Worm (Caenorhabditis elegans) whole organism, late embryonic: ENCODE data around the gene C33G3.6.

Experiments
- ama-1 ChIP-seq: fragments of 150-350 bp; optimal IDR thresholded peaks from 2 replicates; lab custom pipeline; 2014
- dmd-4 ChIP-seq: sonication (generic microtip); optimal IDR thresholded peaks from 2 replicates; lab custom pipeline; 2016; ENCODE audit warnings: borderline replicate concordance, missing genetic modification characterization, missing compliant biosample characterization
- elt-2 ChIP-seq: sonication (generic microtip); optimal IDR thresholded peaks from 2 replicates; lab custom pipeline; 2016; ENCODE audit warnings: missing genetic modification reagents, missing genetic modification characterization, missing compliant biosample characterization
- ets-4 ChIP-seq: sonication (generic microtip); optimal IDR thresholded peaks from 2 replicates; lab custom pipeline; 2016; ENCODE audit warnings: missing genetic modification characterization, missing compliant biosample characterization
- hlh-15 ChIP-seq: sonication (generic microtip); optimal IDR thresholded peaks from 2 replicates; lab custom pipeline; 2016; ENCODE audit warnings: missing genetic modification characterization, missing compliant biosample characterization
- hlh-8 ChIP-seq: sonication (generic microtip); optimal IDR thresholded peaks from 2 replicates; lab custom pipeline; 2016; ENCODE audit warnings: missing genotype, missing genetic modification characterization, missing compliant biosample characterization
- nhr-11 ChIP-seq: fragments of 150-350 bp; optimal IDR thresholded peaks from 2 replicates; lab custom pipeline; 2014; ENCODE audit warnings: missing biosample characterization, missing genetic modification characterization
- pqm-1 ChIP-seq: sonication (generic microtip); optimal IDR thresholded peaks from 2 replicates; lab custom pipeline; 2016; ENCODE audit warnings: missing genetic modification characterization, missing compliant biosample characterization
- pros-1 ChIP-seq: fragments of 150-350 bp; optimal IDR thresholded peaks from 2 replicates; lab custom pipeline; 2014; ENCODE audit warnings: missing biosample characterization, missing genetic modification reagents, missing genetic modification characterization
- sdc-2 ChIP-seq: sonication (generic microtip); optimal IDR thresholded peaks from 2 replicates; lab custom pipeline; 2016; ENCODE audit warnings: missing genotype, missing genetic modification characterization, missing compliant biosample characterization
- unc-86 ChIP-seq: sonication (generic microtip); optimal IDR thresholded peaks from 2 replicates; lab custom pipeline; 2016; ENCODE audit warnings: missing genetic modification characterization, missing compliant biosample characterization

ce11 chrX:14029872-14030271 lies 54.3 kb downstream of the C33G3.6 start:
- TF ChIP-seq ama-1 (lab: Kevin White, UChicago) (no peak), hlh-8 (tag; lab: Kevin White, UChicago) (no peak), pqm-1 (tag; lab: Kevin White, UChicago) (no peak), dmd-4 (tag; lab: Kevin White, UChicago) (no peak), ets-4 (tag; lab: Kevin White, UChicago) (no peak), elt-2 (tag; lab: Kevin White, UChicago) (no peak), hlh-15 (no peak), unc-86 (tag; lab: Kevin White, UChicago) (no peak), sdc-2 (tag; lab: Kevin White, UChicago) (no peak), nhr-11 (tag; lab: Kevin White, UChicago) (no peak), pros-1 (tag; lab: Kevin White, UChicago) (no peak)
